Fruit fly (Drosophila melanogaster) whole organism, embryonic: ENCODE data around the gene Rbp6.
A peak's percentile ranks its signal among the peaks of the same experiment; 100 is the strongest.

Experiments used
- B-H2 ChIP-seq: fragments of 200-800 bp; sonication (Bioruptor generic); optimal IDR thresholded peaks from 2 replicates; lab custom pipeline; 2018; ENCODE audit warnings: missing biosample characterization, mild to moderate bottlenecking, missing genetic modification characterization
- CG10654 ChIP-seq: fragments of 200-800 bp; sonication (Bioruptor generic); optimal IDR thresholded peaks from 2 replicates; lab custom pipeline; 2016; ENCODE audit warnings: missing biosample characterization, missing genetic modification characterization
- CG11723 ChIP-seq: fragments of 200-800 bp; sonication (Bioruptor generic); optimal IDR thresholded peaks from 2 replicates; lab custom pipeline; 2017; ENCODE audit warnings: missing biosample characterization, mild to moderate bottlenecking, missing genetic modification characterization
- CG1233 ChIP-seq: fragments of 200-800 bp; sonication (Bioruptor generic); optimal IDR thresholded peaks from 4 replicates; lab custom pipeline; 2018; ENCODE audit warnings: missing biosample characterization, mild to moderate bottlenecking, missing genetic modification characterization
- CG12391 ChIP-seq: fragments of 200-800 bp; sonication (Bioruptor generic); optimal IDR thresholded peaks from 3 replicates; lab custom pipeline; 2018; ENCODE audit warnings: missing biosample characterization, mild to moderate bottlenecking, missing genetic modification characterization, moderate library complexity
- CG13287 ChIP-seq: fragments of 200-800 bp; sonication (Bioruptor generic); IDR thresholded peaks from 2 replicates; pipeline ENCODE4 v1.3.6; 2022; ENCODE audit warnings: missing biosample characterization, missing genetic modification characterization; ENCODE audit not compliant: partially characterized antibody
- CG1529 ChIP-seq: fragments of 200-800 bp; sonication (Bioruptor generic); optimal IDR thresholded peaks from 3 replicates; lab custom pipeline; 2018; ENCODE audit warnings: missing biosample characterization, missing genetic modification characterization
- CG15479 ChIP-seq: fragments of 200-800 bp; sonication (Bioruptor generic); optimal IDR thresholded peaks from 3 replicates; lab custom pipeline; 2019; ENCODE audit warnings: missing biosample characterization, mild to moderate bottlenecking, missing genetic modification characterization, moderate library complexity
- CG15601 ChIP-seq: fragments of 200-800 bp; sonication (Bioruptor generic); optimal IDR thresholded peaks from 3 replicates; lab custom pipeline; 2019; ENCODE audit warnings: missing biosample characterization, mild to moderate bottlenecking, missing genetic modification characterization, moderate library complexity
- CG17359 ChIP-seq: fragments of 200-800 bp; sonication (Bioruptor generic); optimal IDR thresholded peaks from 3 replicates; lab custom pipeline; 2018; ENCODE audit warnings: missing biosample characterization, mild to moderate bottlenecking, missing genetic modification characterization, moderate library complexity
- CG1832 ChIP-seq: fragments of 200-800 bp; sonication (Bioruptor generic); optimal IDR thresholded peaks from 2 replicates; lab custom pipeline; 2017; ENCODE audit warnings: missing biosample characterization, mild to moderate bottlenecking, missing genetic modification characterization, inconsistent platforms
- CG32767 ChIP-seq: fragments of 200-800 bp; sonication (Bioruptor generic); IDR thresholded peaks from 2 replicates; pipeline ENCODE4 v1.3.6; 2022; ENCODE audit warnings: missing biosample characterization, missing genetic modification characterization
- CG3281 ChIP-seq: fragments of 200-800 bp; sonication (Bioruptor generic); optimal IDR thresholded peaks from 3 replicates; lab custom pipeline; 2017; ENCODE audit warnings: missing biosample characterization, mild to moderate bottlenecking, missing genetic modification characterization
- CG34376 ChIP-seq: fragments of 200-800 bp; sonication (Bioruptor generic); optimal IDR thresholded peaks from 2 replicates; lab custom pipeline; 2018; ENCODE audit warnings: missing biosample characterization, mild to moderate bottlenecking, missing genetic modification characterization
- CG4282 ChIP-seq: fragments of 200-800 bp; sonication (Bioruptor generic); optimal IDR thresholded peaks from 2 replicates; lab custom pipeline; 2016; ENCODE audit warnings: missing biosample characterization, missing genetic modification characterization
- CG4820 ChIP-seq: fragments of 200-800 bp; sonication (Bioruptor generic); optimal IDR thresholded peaks from 3 replicates; lab custom pipeline; 2016; ENCODE audit warnings: missing biosample characterization, missing genetic modification characterization
- CG6813 ChIP-seq: fragments of 200-800 bp; sonication (Bioruptor generic); optimal IDR thresholded peaks from 2 replicates; lab custom pipeline; 2017; ENCODE audit warnings: missing biosample characterization, missing genetic modification characterization, mild to moderate bottlenecking, moderate library complexity, missing genetic modification reagents
- CG7271 ChIP-seq: fragments of 200-800 bp; sonication (Bioruptor generic); optimal IDR thresholded peaks from 2 replicates; lab custom pipeline; 2018; ENCODE audit warnings: missing biosample characterization, mild to moderate bottlenecking, missing genetic modification characterization, moderate library complexity
- CG7357 ChIP-seq: fragments of 200-800 bp; sonication (Bioruptor generic); IDR thresholded peaks from 3 replicates; pipeline ENCODE4 v1.3.6; 2022; ENCODE audit warnings: missing biosample characterization, missing genetic modification characterization
- CG7372 ChIP-seq: fragments of 200-800 bp; sonication (Bioruptor generic); IDR thresholded peaks from 2 replicates; pipeline ENCODE4 v1.3.6; 2022; ENCODE audit warnings: missing biosample characterization, missing genetic modification characterization
- CG7987 ChIP-seq: fragments of 200-800 bp; sonication (Bioruptor generic); optimal IDR thresholded peaks from 2 replicates; lab custom pipeline; 2018; ENCODE audit warnings: missing biosample characterization, mild to moderate bottlenecking, missing genetic modification characterization, moderate library complexity
- CG8281 ChIP-seq: fragments of 200-800 bp; sonication (Bioruptor generic); optimal IDR thresholded peaks from 2 replicates; lab custom pipeline; 2018; ENCODE audit warnings: missing biosample characterization, mild to moderate bottlenecking, missing genetic modification characterization, moderate library complexity
- CrebB ChIP-seq: fragments of 200-800 bp; sonication (Bioruptor generic); optimal IDR thresholded peaks from 3 replicates; lab custom pipeline; 2018; ENCODE audit warnings: missing biosample characterization, mild to moderate bottlenecking, missing genetic modification characterization
- Doc2 ChIP-seq: fragments of 200-800 bp; sonication (Bioruptor generic); IDR thresholded peaks from 2 replicates; pipeline ENCODE4 v1.3.6; 2022; ENCODE audit warnings: missing biosample characterization, missing genetic modification characterization
- E2f2 ChIP-seq: fragments of 200-800 bp; sonication (Bioruptor generic); IDR thresholded peaks from 2 replicates; pipeline ENCODE4 v1.3.6; 2022; ENCODE audit warnings: missing biosample characterization, missing genetic modification characterization
- Fer3 ChIP-seq: fragments of 200-800 bp; sonication (Bioruptor generic); optimal IDR thresholded peaks from 2 replicates; lab custom pipeline; 2018; ENCODE audit warnings: missing biosample characterization, mild to moderate bottlenecking, missing genetic modification characterization, moderate library complexity
- HLH4C ChIP-seq: fragments of 200-800 bp; sonication (Bioruptor generic); IDR thresholded peaks from 3 replicates; pipeline ENCODE4 v1.3.6; 2022; ENCODE audit warnings: missing biosample characterization, missing genetic modification characterization; ENCODE audit not compliant: partially characterized antibody
- Mrtf ChIP-seq: fragments of 200-800 bp; sonication (Bioruptor generic); IDR thresholded peaks from 3 replicates; pipeline ENCODE4 v1.3.6; 2022; ENCODE audit warnings: missing biosample characterization, missing genetic modification characterization
- Opbp ChIP-seq: fragments of 200-800 bp; sonication (Bioruptor generic); IDR thresholded peaks from 3 replicates; pipeline ENCODE4 v1.3.6; 2022; ENCODE audit warnings: missing biosample characterization, missing genetic modification characterization; ENCODE audit not compliant: partially characterized antibody
- Pdp1 ChIP-seq, 2 experiments: fragments of 200-800 bp; sonication (Bioruptor generic); optimal IDR thresholded peaks; 3 replicates each; lab custom pipeline; 2016; ENCODE audit warnings: missing biosample characterization in 2 of 2, missing genetic modification characterization in 2 of 2, mild to moderate bottlenecking in 1 of 2, moderate library complexity in 1 of 2
- Ravus ChIP-seq: fragments of 200-800 bp; sonication (Bioruptor generic); IDR thresholded peaks from 2 replicates; pipeline ENCODE4 v1.3.6; 2022; ENCODE audit warnings: missing biosample characterization, missing genetic modification characterization
- Sin3A ChIP-seq: fragments of >200 bp; optimal IDR thresholded peaks from 2 replicates; lab custom pipeline; 2018
- Sox100B ChIP-seq: fragments of 200-800 bp; sonication (Bioruptor generic); optimal IDR thresholded peaks from 3 replicates; lab custom pipeline; 2018; ENCODE audit warnings: missing biosample characterization, mild to moderate bottlenecking, missing genetic modification characterization
- Tbp ChIP-seq: fragments of >200 bp; optimal IDR thresholded peaks from 2 replicates; lab custom pipeline; 2018; ENCODE audit warnings: missing biosample characterization, missing genetic modification characterization
- ap ChIP-seq: fragments of 200-800 bp; sonication (Bioruptor generic); IDR thresholded peaks from 2 replicates; pipeline ENCODE4 v1.3.6; 2022; ENCODE audit warnings: missing biosample characterization, missing genetic modification characterization
- bowl ChIP-seq: fragments of 200-800 bp; sonication (Bioruptor generic); IDR thresholded peaks from 2 replicates; pipeline ENCODE4 v1.3.6; 2022; ENCODE audit warnings: missing biosample characterization, missing genetic modification characterization
- cas ChIP-seq: fragments of 200-800 bp; sonication (Bioruptor generic); IDR thresholded peaks from 2 replicates; pipeline ENCODE4 v1.3.6; 2022; ENCODE audit warnings: missing biosample characterization, missing genetic modification characterization
- crc ChIP-seq: fragments of 200-800 bp; sonication (Bioruptor generic); optimal IDR thresholded peaks from 2 replicates; lab custom pipeline; 2016; ENCODE audit warnings: missing biosample characterization, missing genetic modification characterization
- eve ChIP-seq, 2 experiments: fragments of >200 bp; optimal IDR thresholded peaks; 2 replicates each; lab custom pipeline; 2017; ENCODE audit warnings: missing biosample characterization in 2 of 2, missing genetic modification characterization in 2 of 2
- exex ChIP-seq: fragments of 200-800 bp; sonication (Bioruptor generic); optimal IDR thresholded peaks from 4 replicates; lab custom pipeline; 2018; ENCODE audit warnings: missing biosample characterization, mild to moderate bottlenecking, missing genetic modification characterization, moderate library complexity
- gce ChIP-seq: fragments of 200-800 bp; sonication (Bioruptor generic); IDR thresholded peaks from 3 replicates; pipeline ENCODE4 v1.3.6; 2022; ENCODE audit warnings: missing biosample characterization, missing genetic modification characterization
- her ChIP-seq: fragments of 200-800 bp; sonication (Bioruptor generic); optimal IDR thresholded peaks from 2 replicates; lab custom pipeline; 2016; ENCODE audit warnings: missing biosample characterization, missing genetic modification characterization
- hth ChIP-seq: fragments of >200 bp; optimal IDR thresholded peaks from 2 replicates; lab custom pipeline; 2017; ENCODE audit warnings: inconsistent platforms
- pzg ChIP-seq: fragments of 200-800 bp; sonication (Bioruptor generic); optimal IDR thresholded peaks from 3 replicates; lab custom pipeline; 2018; ENCODE audit warnings: missing biosample characterization, mild to moderate bottlenecking, missing genetic modification characterization, moderate library complexity
- repo ChIP-seq: fragments of 200-800 bp; sonication (Bioruptor generic); optimal IDR thresholded peaks from 2 replicates; lab custom pipeline; 2016; ENCODE audit warnings: missing biosample characterization, missing genetic modification characterization
- shn ChIP-seq: fragments of 200-800 bp; sonication (Bioruptor generic); optimal IDR thresholded peaks from 3 replicates; lab custom pipeline; 2016; ENCODE audit warnings: missing biosample characterization, missing genetic modification characterization
- sqz ChIP-seq: fragments of 200-800 bp; sonication (Bioruptor generic); optimal IDR thresholded peaks from 3 replicates; lab custom pipeline; 2018; ENCODE audit warnings: missing biosample characterization, mild to moderate bottlenecking, missing genetic modification characterization
- sr ChIP-seq: fragments of 200-800 bp; sonication (Bioruptor generic); IDR thresholded peaks from 3 replicates; pipeline ENCODE4 v1.3.6; 2022; ENCODE audit warnings: missing biosample characterization, missing genetic modification characterization
- tx ChIP-seq: fragments of 200-800 bp; sonication (Bioruptor generic); optimal IDR thresholded peaks from 2 replicates; lab custom pipeline; 2016; ENCODE audit warnings: missing biosample characterization, missing genetic modification characterization
- zf30C ChIP-seq: fragments of 200-800 bp; sonication (Bioruptor generic); optimal IDR thresholded peaks from 3 replicates; lab custom pipeline; 2018; ENCODE audit warnings: missing biosample characterization, mild to moderate bottlenecking, missing genetic modification characterization

Rbp6 gene

dm6 chr3L:17015663-17016575 is 222.1 kb downstream of the Rbp6 start, which contains the start of the genes CG6664 and CG7728 (continued):
- TF ChIP-seq E2f2 (GFP tag; lab: Robert Waterston, UW) (peak; percentile 72), gce (GFP tag; lab: Robert Waterston, UW) (no peak), Tbp (GFP tag; lab: Kevin White, UChicago) (no peak), CG12391 (tag; lab: Kevin White, UChicago) (peak; percentile 59), CG4282 (no peak), sqz (no peak), sr (no peak), CG15479 (GFP tag; lab: Kevin White, UChicago) (no peak), CG10654 (GFP tag; lab: Kevin White, UChicago) (peak; percentile 16), eve (GFP tag; optimal IDR thresholded peaks at IDR 0.05; lab: Kevin White, UChicago) (no peak), CG15601 (tag; lab: Kevin White, UChicago) (peak; percentile 21), Pdp1 (GFP tag; optimal IDR thresholded peaks at IDR 0.05; lab: Kevin White, UChicago) (peak; percentile 35 to 53), Doc2 (GFP tag; lab: Robert Waterston, UW) (no peak), repo (no peak), shn (GFP tag; lab: Kevin White, UChicago) (peak; percentile 34), bowl (GFP tag; lab: Robert Waterston, UW) (no peak), tx (GFP tag; lab: Kevin White, UChicago) (peak; percentile 36), CG17359 (no peak), CG34376 (GFP tag; lab: Kevin White, UChicago) (peak; percentile 39), zf30C (GFP tag; lab: Kevin White, UChicago) (no peak), CG6813 (GFP tag; lab: Kevin White, UChicago) (no peak), CG3281 (GFP tag; lab: Kevin White, UChicago) (no peak), CG7271 (tag; lab: Kevin White, UChicago) (no peak), HLH4C (peak; percentile 45; the same call in 2 of the 3 replicates), Ravus (GFP tag; lab: Robert Waterston, UW) (no peak), hth (lab: Kevin White, UChicago) (no peak), CG1832 (GFP tag; lab: Kevin White, UChicago) (no peak), CG32767 (GFP tag; lab: Robert Waterston, UW) (no peak), CG1529 (GFP tag; lab: Kevin White, UChicago) (peak; percentile 47), Mrtf (GFP tag; lab: Robert Waterston, UW) (no peak; the same call in 2 of the 3 replicates), crc (no peak), CG1233 (GFP tag; lab: Kevin White, UChicago) (peak; percentile 34), CrebB (tag; lab: Kevin White, UChicago) (no peak), B-H2 (GFP tag; lab: Kevin White, UChicago) (no peak), CG7987 (GFP tag; lab: Kevin White, UChicago) (no peak), CG4820 (peak; percentile 55), CG7357 (GFP tag; lab: Robert Waterston, UW) (no peak), exex (no peak), Opbp (GFP tag; lab: Robert Waterston, UW) (peak; percentile 16; the same call in 2 of the 3 replicates), CG13287 (GFP tag; lab: Robert Waterston, UW) (peak; percentile 42), Sin3A (lab: Kevin White, UChicago) (peak; percentile 40), Fer3 (tag; lab: Kevin White, UChicago) (no peak), CG11723 (GFP tag; lab: Kevin White, UChicago) (no peak), ap (GFP tag; lab: Robert Waterston, UW) (no peak), her (GFP tag; lab: Kevin White, UChicago) (no peak), cas (GFP tag; lab: Robert Waterston, UW) (no peak), CG8281 (tag; lab: Kevin White, UChicago) (no peak), Sox100B (no peak), pzg (GFP tag; lab: Kevin White, UChicago) (peak; percentile 51), CG7372 (GFP tag; lab: Robert Waterston, UW) (no peak)
